In genomic region chr3L:18192858-18193478, dm6 we compare ENCODE assay signal across 3 fruit fly cellular contexts.
TF ChIP-seq lines count a peak whose summit lies in the region.

No protein-coding gene starts in this region.

TF ChIP-seq in whole organism, embryonic, 481 proteins besides CTCF, POLR2A, EP300 and RAD21 (continued from another document and continues in another):
- peak; percentile 61; the same call in 1 of the 2 replicates for TF ChIP-seq klu (GFP tag; IDR thresholded peaks at IDR 0.05; lab: Robert Waterston, UW)
- TF ChIP-seq CG13296 (GFP tag; optimal IDR thresholded peaks at IDR 0.05; lab: Kevin White, UChicago) = peak; percentile 47
- TF ChIP-seq CG1233 (GFP tag; optimal IDR thresholded peaks at IDR 0.05; lab: Kevin White, UChicago) = peak; percentile 75
- no peak for TF ChIP-seq prd (optimal IDR thresholded peaks at IDR 0.05; lab: Kevin White, UChicago)
- peak; percentile 85; the same call in 2 of the 3 replicates for TF ChIP-seq prd (GFP tag; IDR thresholded peaks at IDR 0.05; lab: Robert Waterston, UW)
- TF ChIP-seq CG6689 (GFP tag; IDR thresholded peaks at IDR 0.05; lab: Robert Waterston, UW) = peak; percentile 83
- peak; percentile 50 for TF ChIP-seq run (tag; optimal IDR thresholded peaks at IDR 0.05; lab: Kevin White, UChicago)
- peak; percentile 5 for TF ChIP-seq Atf-2 (GFP tag; optimal IDR thresholded peaks at IDR 0.05; lab: Kevin White, UChicago)
- TF ChIP-seq CG6175 (GFP tag; IDR thresholded peaks at IDR 0.05; lab: Robert Waterston, UW) = no peak
- TF ChIP-seq MBD-R2 (GFP tag; IDR thresholded peaks at IDR 0.05; lab: Robert Waterston, UW) = no peak; the same call in 1 of the 2 replicates
- TF ChIP-seq bcd (GFP tag; optimal IDR thresholded peaks at IDR 0.05; lab: Kevin White, UChicago) = peak; percentile 79
- TF ChIP-seq CG15011 (GFP tag; optimal IDR thresholded peaks at IDR 0.05; lab: Kevin White, UChicago) = peak; percentile 40
- peak; percentile 79 for TF ChIP-seq PHDP (tag; optimal IDR thresholded peaks at IDR 0.05; lab: Kevin White, UChicago)
- peak; percentile 83 for TF ChIP-seq fd96Cb (tag; optimal IDR thresholded peaks at IDR 0.05; lab: Kevin White, UChicago)
- TF ChIP-seq CG1024 (GFP tag; IDR thresholded peaks at IDR 0.05; lab: Robert Waterston, UW) = 0 out of 2 replicates have a peak, but pooled peaks have one; percentile 30
- no peak for TF ChIP-seq Ets65A (GFP tag; lab: Kevin White, UChicago)
- TF ChIP-seq Aef1 (GFP tag; IDR thresholded peaks at IDR 0.05; lab: Robert Waterston, UW) = peak; percentile 50; the same call in 2 of the 3 replicates
- peak; percentile 42 for TF ChIP-seq sd (tag; optimal IDR thresholded peaks at IDR 0.05; lab: Kevin White, UChicago)
- TF ChIP-seq ci (GFP tag; IDR thresholded peaks at IDR 0.05; lab: Robert Waterston, UW) = peak; percentile 55; the same call in 1 of the 3 replicates
- 0 out of 2 replicates have a peak, but pooled peaks have one; percentile 19 for TF ChIP-seq CG32767 (GFP tag; IDR thresholded peaks at IDR 0.05; lab: Robert Waterston, UW)
- no peak for TF ChIP-seq zfh2 (GFP tag; optimal IDR thresholded peaks at IDR 0.05; lab: Kevin White, UChicago)
- TF ChIP-seq scrt (GFP tag; optimal IDR thresholded peaks at IDR 0.05; lab: Kevin White, UChicago) = peak; percentile 58
- TF ChIP-seq CG3838 (GFP tag; optimal IDR thresholded peaks at IDR 0.05; lab: Kevin White, UChicago) = no peak
- peak; percentile 91 for TF ChIP-seq CG12391 (tag; optimal IDR thresholded peaks at IDR 0.05; lab: Kevin White, UChicago)
- no peak for TF ChIP-seq seq (GFP tag; IDR thresholded peaks at IDR 0.05; lab: Robert Waterston, UW)
- TF ChIP-seq crol (GFP tag; IDR thresholded peaks at IDR 0.05; lab: Robert Waterston, UW) = peak; percentile 72
- TF ChIP-seq CG14441 (GFP tag; IDR thresholded peaks at IDR 0.05; lab: Robert Waterston, UW) = peak; percentile 32; the same call in 1 of the 2 replicates
- no peak for TF ChIP-seq pb (GFP tag; optimal IDR thresholded peaks at IDR 0.05; lab: Kevin White, UChicago)
- TF ChIP-seq Hr78 (GFP tag; optimal IDR thresholded peaks at IDR 0.05; lab: Kevin White, UChicago) = peak in 1 of 2 experiments; percentile 55
- TF ChIP-seq sqz (GFP tag; optimal IDR thresholded peaks at IDR 0.05; lab: Kevin White, UChicago) = peak; percentile 84
- TF ChIP-seq mirr (GFP tag; optimal IDR thresholded peaks at IDR 0.05; lab: Kevin White, UChicago) = no peak
- no peak for TF ChIP-seq tx (GFP tag; optimal IDR thresholded peaks at IDR 0.05; lab: Kevin White, UChicago)
- TF ChIP-seq CG13287 (GFP tag; IDR thresholded peaks at IDR 0.05; lab: Robert Waterston, UW; ENCODE audit: partially characterized antibody) = no peak
- peak; percentile 17 for TF ChIP-seq pros (GFP tag; optimal IDR thresholded peaks at IDR 0.05; lab: Kevin White, UChicago)
- no peak for TF ChIP-seq CG4854 (GFP tag; optimal IDR thresholded peaks at IDR 0.05; lab: Kevin White, UChicago)
- TF ChIP-seq CG1529 (GFP tag; optimal IDR thresholded peaks at IDR 0.05; lab: Kevin White, UChicago) = peak; percentile 59
- peak; percentile 56 for TF ChIP-seq CG12104 (GFP tag; optimal IDR thresholded peaks at IDR 0.05; lab: Kevin White, UChicago)
- peak; percentile 77 for TF ChIP-seq CG4424 (GFP tag; optimal IDR thresholded peaks at IDR 0.05; lab: Kevin White, UChicago)
- TF ChIP-seq oc (tag; optimal IDR thresholded peaks at IDR 0.05; lab: Kevin White, UChicago) = peak; percentile 62
- TF ChIP-seq fru (optimal IDR thresholded peaks at IDR 0.05; lab: Kevin White, UChicago) = no peak
- no peak for TF ChIP-seq wek (GFP tag; optimal IDR thresholded peaks at IDR 0.05; lab: Kevin White, UChicago)
- no peak for TF ChIP-seq tna (GFP tag; IDR thresholded peaks at IDR 0.05; lab: Robert Waterston, UW; ENCODE audit: partially characterized antibody)
- peak; percentile 74 for TF ChIP-seq CG1602 (GFP tag; optimal IDR thresholded peaks at IDR 0.05; lab: Kevin White, UChicago)

TF ChIP-seq in whole organism, prepupa, 60 proteins besides CTCF, POLR2A, EP300 and RAD21 (continued from another document):
- TF ChIP-seq ss (GFP tag; optimal IDR thresholded peaks at IDR 0.05; lab: Kevin White, UChicago) = peak; percentile 91 to 92
- TF ChIP-seq CG11902 (GFP tag; optimal IDR thresholded peaks at IDR 0.05; lab: Kevin White, UChicago) = peak; percentile 86
- peak; percentile 73 for TF ChIP-seq net (GFP tag; optimal IDR thresholded peaks at IDR 0.05; lab: Kevin White, UChicago)
- TF ChIP-seq dac (GFP tag; optimal IDR thresholded peaks at IDR 0.05; lab: Kevin White, UChicago) = no peak
- peak; percentile 64 for TF ChIP-seq Lpt (GFP tag; optimal IDR thresholded peaks at IDR 0.05; lab: Kevin White, UChicago)
- TF ChIP-seq eg (GFP tag; IDR thresholded peaks at IDR 0.05; lab: Robert Waterston, UW) = no peak
- TF ChIP-seq Sox15 (GFP tag; optimal IDR thresholded peaks at IDR 0.05; lab: Kevin White, UChicago) = peak; percentile 84
- TF ChIP-seq topi (GFP tag; optimal IDR thresholded peaks at IDR 0.05; lab: Kevin White, UChicago) = peak; percentile 84
- peak; percentile 74 for TF ChIP-seq CG6163 (GFP tag; IDR thresholded peaks at IDR 0.05; lab: Robert Waterston, UW)
- peak; percentile 75 for TF ChIP-seq CG6854 (GFP tag; optimal IDR thresholded peaks at IDR 0.05; lab: Kevin White, UChicago)
- peak; percentile 95 for TF ChIP-seq CG34406 (GFP tag; optimal IDR thresholded peaks at IDR 0.05; lab: Kevin White, UChicago)
- peak; percentile 90 for TF ChIP-seq CG9139 (GFP tag; optimal IDR thresholded peaks at IDR 0.05; lab: Kevin White, UChicago)
- TF ChIP-seq vri (GFP tag; optimal IDR thresholded peaks at IDR 0.05; lab: Kevin White, UChicago) = peak; percentile 73
- peak; percentile 88 for TF ChIP-seq OdsH (GFP tag; optimal IDR thresholded peaks at IDR 0.05; lab: Kevin White, UChicago)
- TF ChIP-seq spab (GFP tag; optimal IDR thresholded peaks at IDR 0.05; lab: Kevin White, UChicago) = peak; percentile 91
- TF ChIP-seq CG11294 (GFP tag; IDR thresholded peaks at IDR 0.05; lab: Robert Waterston, UW) = no peak
- peak; percentile 44 to 73 for TF ChIP-seq salr (GFP tag; optimal IDR thresholded peaks at IDR 0.05; lab: Kevin White, UChicago)
- TF ChIP-seq CG16779 (tag; optimal IDR thresholded peaks at IDR 0.05; lab: Kevin White, UChicago) = peak; percentile 66
- peak; percentile 83 for TF ChIP-seq cyc (GFP tag; optimal IDR thresholded peaks at IDR 0.05; lab: Kevin White, UChicago)
- TF ChIP-seq CG4318 (GFP tag; optimal IDR thresholded peaks at IDR 0.05; lab: Kevin White, UChicago) = no peak
- peak; percentile 95 for TF ChIP-seq svp (GFP tag; lab: Kevin White, UChicago)
- TF ChIP-seq lz (GFP tag; optimal IDR thresholded peaks at IDR 0.05; lab: Kevin White, UChicago) = peak; percentile 73
- TF ChIP-seq fd85E (GFP tag; optimal IDR thresholded peaks at IDR 0.05; lab: Kevin White, UChicago) = peak; percentile 48
- TF ChIP-seq CG10631 (GFP tag; optimal IDR thresholded peaks at IDR 0.05; lab: Kevin White, UChicago) = peak; percentile 92
- TF ChIP-seq Sox102F (GFP tag; optimal IDR thresholded peaks at IDR 0.05; lab: Kevin White, UChicago) = peak; percentile 78
- peak; percentile 97 for TF ChIP-seq CG3032 (tag; optimal IDR thresholded peaks at IDR 0.05; lab: Kevin White, UChicago)
- peak; percentile 88 for TF ChIP-seq CG10669 (GFP tag; optimal IDR thresholded peaks at IDR 0.05; lab: Kevin White, UChicago)
- peak; percentile 69 for TF ChIP-seq CG8119 (GFP tag; IDR thresholded peaks at IDR 0.05; lab: Robert Waterston, UW)
- peak; percentile 94 for TF ChIP-seq dsx (GFP tag; optimal IDR thresholded peaks at IDR 0.05; lab: Kevin White, UChicago; ENCODE audit: poor library complexity, severe bottlenecking)
- TF ChIP-seq CG32006 (GFP tag; optimal IDR thresholded peaks at IDR 0.05; lab: Kevin White, UChicago) = peak; percentile 57
- peak; percentile 71 for TF ChIP-seq Eip75B (GFP tag; optimal IDR thresholded peaks at IDR 0.05; lab: Kevin White, UChicago)
- peak; percentile 94 for TF ChIP-seq Ets96B (tag; optimal IDR thresholded peaks at IDR 0.05; lab: Kevin White, UChicago)
- peak; percentile 78 for TF ChIP-seq CG8319 (GFP tag; optimal IDR thresholded peaks at IDR 0.05; lab: Kevin White, UChicago)
- TF ChIP-seq Eip93F (GFP tag; optimal IDR thresholded peaks at IDR 0.05; lab: Kevin White, UChicago) = peak; percentile 59
- TF ChIP-seq Blimp-1 (GFP tag; optimal IDR thresholded peaks at IDR 0.05; lab: Kevin White, UChicago) = peak; percentile 87
- peak; percentile 89 for TF ChIP-seq CG3919 (GFP tag; optimal IDR thresholded peaks at IDR 0.05; lab: Kevin White, UChicago)
- TF ChIP-seq Eip78C (GFP tag; lab: Kevin White, UChicago) = peak; percentile 95
- peak; percentile 95 for TF ChIP-seq CG8632 (GFP tag; optimal IDR thresholded peaks at IDR 0.05; lab: Kevin White, UChicago)
- peak; percentile 59 for TF ChIP-seq fkh (GFP tag; optimal IDR thresholded peaks at IDR 0.05; lab: Kevin White, UChicago)
- peak; percentile 65 for TF ChIP-seq CG1621 (tag; optimal IDR thresholded peaks at IDR 0.05; lab: Kevin White, UChicago)

TF ChIP-seq in whole organism, wandering third instar larva, 38 proteins besides CTCF, POLR2A, EP300 and RAD21 (continued from another document):
- TF ChIP-seq br (GFP tag; optimal IDR thresholded peaks at IDR 0.05; lab: Kevin White, UChicago) (peak; percentile 57), Dfd (GFP tag; optimal IDR thresholded peaks at IDR 0.05; lab: Kevin White, UChicago) (no peak), usp (GFP tag; optimal IDR thresholded peaks at IDR 0.05; lab: Kevin White, UChicago) (no peak), lola (GFP tag; optimal IDR thresholded peaks at IDR 0.05; lab: Kevin White, UChicago) (no peak), foxo (GFP tag; optimal IDR thresholded peaks at IDR 0.05; lab: Kevin White, UChicago) (peak in 1 of 2 experiments; percentile 90), Sp1 (GFP tag; optimal IDR thresholded peaks at IDR 0.05; lab: Kevin White, UChicago) (peak; percentile 97), HLH106 (tag; optimal IDR thresholded peaks at IDR 0.05; lab: Kevin White, UChicago) (peak; percentile 98), Hnf4 (GFP tag; optimal IDR thresholded peaks at IDR 0.05; lab: Kevin White, UChicago) (peak; percentile 65), rgr (GFP tag; optimal IDR thresholded peaks at IDR 0.05; lab: Kevin White, UChicago) (peak; percentile 89), ey (GFP tag; optimal IDR thresholded peaks at IDR 0.05; lab: Kevin White, UChicago) (peak; percentile 74), sage (GFP tag; optimal IDR thresholded peaks at IDR 0.05; lab: Kevin White, UChicago) (peak; percentile 52)
